Fruit fly (Drosophila melanogaster) whole organism, embryonic: ENCODE data around the gene dock.

Experiments
- ATbp ChIP-seq: fragments of 200-800 bp; sonication (Bioruptor generic); optimal IDR thresholded peaks from 2 replicates; lab custom pipeline; 2017; ENCODE audit warnings: missing biosample characterization, mild to moderate bottlenecking, missing genetic modification characterization, missing genetic modification reagents
- BtbVII ChIP-seq: fragments of 200-800 bp; sonication (Bioruptor generic); optimal IDR thresholded peaks from 3 replicates; lab custom pipeline; 2017; ENCODE audit warnings: missing biosample characterization, mild to moderate bottlenecking, missing genetic modification characterization
- CG10565 ChIP-seq: fragments of 200-800 bp; sonication (Bioruptor generic); optimal IDR thresholded peaks from 3 replicates; lab custom pipeline; 2016; ENCODE audit warnings: missing biosample characterization, mild to moderate bottlenecking, missing genetic modification characterization
- CG10654 ChIP-seq: fragments of 200-800 bp; sonication (Bioruptor generic); optimal IDR thresholded peaks from 2 replicates; lab custom pipeline; 2016; ENCODE audit warnings: missing biosample characterization, missing genetic modification characterization
- CG11247 ChIP-seq: fragments of 200-800 bp; sonication (Bioruptor generic); IDR thresholded peaks from 2 replicates; pipeline ENCODE4 v1.3.6; 2022; ENCODE audit warnings: missing biosample characterization, missing genetic modification characterization
- CG11504 ChIP-seq: fragments of 200-800 bp; sonication (Bioruptor generic); optimal IDR thresholded peaks from 3 replicates; lab custom pipeline; 2019; ENCODE audit warnings: missing biosample characterization, mild to moderate bottlenecking, missing genetic modification characterization, moderate library complexity
- CG11695 ChIP-seq: fragments of 200-800 bp; sonication (Bioruptor generic); IDR thresholded peaks from 3 replicates; pipeline ENCODE4 v1.3.6; 2022; ENCODE audit warnings: missing biosample characterization, missing genetic modification characterization
- CG12071 ChIP-seq: fragments of 200-800 bp; sonication (Bioruptor generic); optimal IDR thresholded peaks from 3 replicates; lab custom pipeline; 2018; ENCODE audit warnings: missing biosample characterization, mild to moderate bottlenecking, missing genetic modification characterization
- CG13775 ChIP-seq: fragments of 200-800 bp; sonication (Bioruptor generic); optimal IDR thresholded peaks from 3 replicates; lab custom pipeline; 2017; ENCODE audit warnings: missing biosample characterization, mild to moderate bottlenecking, missing genetic modification characterization
- CG15514 ChIP-seq: fragments of 200-800 bp; sonication (Bioruptor generic); optimal IDR thresholded peaks from 3 replicates; lab custom pipeline; 2017; ENCODE audit warnings: missing biosample characterization, missing genetic modification characterization, mild to moderate bottlenecking, moderate library complexity, missing genetic modification reagents
- CG18011 ChIP-seq: fragments of 200-800 bp; sonication (Bioruptor generic); optimal IDR thresholded peaks from 2 replicates; lab custom pipeline; 2017; ENCODE audit warnings: missing biosample characterization, missing genetic modification characterization, mild to moderate bottlenecking, moderate library complexity, missing genotype
- CG2116 ChIP-seq: fragments of 200-800 bp; sonication (Bioruptor generic); optimal IDR thresholded peaks from 3 replicates; lab custom pipeline; 2018; ENCODE audit warnings: missing biosample characterization, mild to moderate bottlenecking, missing genetic modification characterization
- CG3065 ChIP-seq: fragments of 200-800 bp; sonication (Bioruptor generic); optimal IDR thresholded peaks from 2 replicates; lab custom pipeline; 2016; ENCODE audit warnings: missing biosample characterization, missing genetic modification characterization
- CG31224 ChIP-seq: fragments of 200-800 bp; sonication (Bioruptor generic); IDR thresholded peaks from 2 replicates; pipeline ENCODE4 v1.3.6; 2022; ENCODE audit warnings: missing biosample characterization, missing genetic modification characterization
- CG3163 ChIP-seq: fragments of 200-800 bp; sonication (Bioruptor generic); optimal IDR thresholded peaks from 3 replicates; lab custom pipeline; 2016; ENCODE audit warnings: missing biosample characterization, missing genetic modification characterization
- CG32772 ChIP-seq: fragments of 200-800 bp; sonication (Bioruptor generic); IDR thresholded peaks from 2 replicates; pipeline ENCODE4 v1.3.6; 2022; ENCODE audit warnings: missing biosample characterization, missing genetic modification characterization
- CG4820 ChIP-seq: fragments of 200-800 bp; sonication (Bioruptor generic); optimal IDR thresholded peaks from 3 replicates; lab custom pipeline; 2016; ENCODE audit warnings: missing biosample characterization, missing genetic modification characterization
- CG6765 ChIP-seq: fragments of 200-800 bp; sonication (Bioruptor generic); optimal IDR thresholded peaks from 3 replicates; lab custom pipeline; 2017; ENCODE audit warnings: missing biosample characterization, mild to moderate bottlenecking, missing genetic modification characterization
- CG6854 ChIP-seq: fragments of 200-800 bp; sonication (Bioruptor generic); optimal IDR thresholded peaks from 3 replicates; lab custom pipeline; 2017; ENCODE audit warnings: missing biosample characterization, mild to moderate bottlenecking, missing genetic modification characterization
- CG7556 ChIP-seq: fragments of 200-800 bp; sonication (Bioruptor generic); optimal IDR thresholded peaks from 2 replicates; lab custom pipeline; 2017; ENCODE audit warnings: missing biosample characterization, mild to moderate bottlenecking, missing genetic modification characterization
- CoRest ChIP-seq: fragments of 200-800 bp; sonication (Bioruptor generic); optimal IDR thresholded peaks from 3 replicates; lab custom pipeline; 2018; ENCODE audit warnings: missing biosample characterization, mild to moderate bottlenecking, missing genetic modification characterization, moderate library complexity
- Doc3 ChIP-seq: fragments of 200-800 bp; sonication (Bioruptor generic); IDR thresholded peaks from 3 replicates; pipeline ENCODE4 v1.3.6; 2022; ENCODE audit warnings: missing biosample characterization, missing genetic modification characterization; ENCODE audit not compliant: partially characterized antibody
- Ets65A ChIP-seq: fragments of 200-800 bp; sonication (Bioruptor generic); peaks from one replicate; lab custom pipeline; 2016; ENCODE audit warnings: missing biosample characterization, missing genetic modification characterization
- Fer3 ChIP-seq: fragments of 200-800 bp; sonication (Bioruptor generic); optimal IDR thresholded peaks from 2 replicates; lab custom pipeline; 2018; ENCODE audit warnings: missing biosample characterization, mild to moderate bottlenecking, missing genetic modification characterization, moderate library complexity
- H2.0 ChIP-seq: fragments of 200-800 bp; sonication (Bioruptor generic); IDR thresholded peaks from 2 replicates; pipeline ENCODE4 v1.3.6; 2022; ENCODE audit warnings: missing biosample characterization, missing genetic modification characterization
- Hmr ChIP-seq: fragments of 200-800 bp; sonication (Bioruptor generic); optimal IDR thresholded peaks from 3 replicates; lab custom pipeline; 2017; ENCODE audit warnings: mild to moderate bottlenecking, missing biosample characterization, missing genetic modification reagents, missing genetic modification characterization
- Hr39 ChIP-seq: fragments of >200 bp; optimal IDR thresholded peaks from 2 replicates; lab custom pipeline; 2017
- Kr ChIP-seq: fragments of 200-800 bp; sonication (Bioruptor generic); optimal IDR thresholded peaks from 2 replicates; lab custom pipeline; 2017; ENCODE audit warnings: missing biosample characterization, mild to moderate bottlenecking, missing genetic modification characterization
- Rx ChIP-seq: fragments of 200-800 bp; sonication (Bioruptor generic); IDR thresholded peaks from 2 replicates; pipeline ENCODE4 v1.3.6; 2022; ENCODE audit warnings: missing biosample characterization, missing genetic modification characterization
- Ssrp ChIP-seq: fragments of 200-800 bp; sonication (Bioruptor generic); optimal IDR thresholded peaks from 2 replicates; lab custom pipeline; 2018; ENCODE audit warnings: missing biosample characterization, mild to moderate bottlenecking, missing genetic modification characterization, moderate library complexity
- crp ChIP-seq, 2 experiments: fragments of 200-800 bp; sonication (Bioruptor generic); optimal IDR thresholded peaks; 2 replicates in 1 of 2; 3 replicates in 1 of 2; lab custom pipeline; 2017; ENCODE audit warnings: missing biosample characterization in 2 of 2, missing genetic modification characterization in 2 of 2, mild to moderate bottlenecking in 1 of 2, moderate library complexity in 1 of 2
- cwo ChIP-seq: fragments of 200-800 bp; sonication (Bioruptor generic); optimal IDR thresholded peaks from 3 replicates; lab custom pipeline; 2017; ENCODE audit warnings: missing biosample characterization, missing genetic modification characterization, mild to moderate bottlenecking, moderate library complexity, missing genetic modification reagents
- gcm ChIP-seq: fragments of 200-800 bp; sonication (Bioruptor generic); optimal IDR thresholded peaks from 2 replicates; lab custom pipeline; 2019; ENCODE audit warnings: missing biosample characterization, mild to moderate bottlenecking, missing genetic modification characterization, moderate library complexity
- hkb ChIP-seq, 2 experiments: fragments of 200-800 bp in 1 of 2; fragments of >200 bp in 1 of 2; sonication (Bioruptor generic) in 1 of 2; IDR thresholded peaks in 1 of 2; optimal IDR thresholded peaks in 1 of 2; 2 replicates each; pipeline versions ENCODE4 v1.3.6 to Lab custom; 2017 to 2022; ENCODE audit warnings: missing biosample characterization in 1 of 2, missing genetic modification characterization in 1 of 2
- hth ChIP-seq: fragments of >200 bp; optimal IDR thresholded peaks from 2 replicates; lab custom pipeline; 2017; ENCODE audit warnings: inconsistent platforms
- insv ChIP-seq, 2 experiments: fragments of 200-800 bp; sonication (Bioruptor generic); optimal IDR thresholded peaks; 3 replicates each; lab custom pipeline; 2016 to 2018; ENCODE audit warnings: missing biosample characterization in 2 of 2, missing genetic modification characterization in 2 of 2
- jigr1 ChIP-seq: fragments of 200-800 bp; sonication (Bioruptor generic); IDR thresholded peaks from 3 replicates; pipeline ENCODE4 v1.3.6; 2022; ENCODE audit warnings: missing biosample characterization, missing genetic modification characterization
- lab ChIP-seq: fragments of 200-800 bp; sonication (Bioruptor generic); optimal IDR thresholded peaks from 3 replicates; lab custom pipeline; 2017; ENCODE audit warnings: missing biosample characterization, missing genetic modification characterization, mild to moderate bottlenecking, moderate library complexity, missing genetic modification reagents
- lbe ChIP-seq: fragments of 200-800 bp; sonication (Bioruptor generic); optimal IDR thresholded peaks from 2 replicates; lab custom pipeline; 2016; ENCODE audit warnings: missing biosample characterization, mild to moderate bottlenecking, missing genetic modification characterization
- lilli ChIP-seq: fragments of 200-800 bp; sonication (Bioruptor generic); optimal IDR thresholded peaks from 3 replicates; lab custom pipeline; 2016; ENCODE audit warnings: missing biosample characterization, missing genetic modification characterization
- nerfin-1 ChIP-seq: fragments of 200-800 bp; sonication (Bioruptor generic); optimal IDR thresholded peaks from 3 replicates; lab custom pipeline; 2019; ENCODE audit warnings: missing biosample characterization, mild to moderate bottlenecking, missing genetic modification characterization, moderate library complexity
- pita ChIP-seq: fragments of 200-800 bp; sonication (Bioruptor generic); optimal IDR thresholded peaks from 2 replicates; lab custom pipeline; 2017; ENCODE audit warnings: missing biosample characterization, mild to moderate bottlenecking, missing genetic modification characterization
- pnt ChIP-seq: fragments of 200-800 bp; sonication (Bioruptor generic); optimal IDR thresholded peaks from 3 replicates; lab custom pipeline; 2016; ENCODE audit warnings: missing biosample characterization, missing genetic modification characterization
- sens-2 ChIP-seq: fragments of 200-800 bp; sonication (Bioruptor generic); IDR thresholded peaks from 2 replicates; pipeline ENCODE4 v1.3.6; 2022; ENCODE audit warnings: missing biosample characterization, missing genetic modification characterization
- sima ChIP-seq: fragments of 200-800 bp; sonication (Bioruptor generic); optimal IDR thresholded peaks from 2 replicates; lab custom pipeline; 2016; ENCODE audit warnings: missing biosample characterization, missing genetic modification characterization
- twi ChIP-seq: fragments of 200-800 bp; optimal IDR thresholded peaks from 2 replicates; lab custom pipeline; 2019; ENCODE audit warnings: missing biosample characterization, mild to moderate bottlenecking, missing genetic modification characterization, moderate library complexity
- tx ChIP-seq: fragments of 200-800 bp; sonication (Bioruptor generic); optimal IDR thresholded peaks from 2 replicates; lab custom pipeline; 2016; ENCODE audit warnings: missing biosample characterization, missing genetic modification characterization
- usp ChIP-seq: fragments of >200 bp; optimal IDR thresholded peaks from 2 replicates; lab custom pipeline; 2017; ENCODE audit warnings: missing biosample characterization, missing genetic modification characterization
- zfh1 ChIP-seq: fragments of 200-800 bp; sonication (Bioruptor generic); IDR thresholded peaks from 3 replicates; pipeline ENCODE4 v1.3.6; 2022; ENCODE audit warnings: missing biosample characterization, missing genetic modification characterization

dock gene

DNA sequence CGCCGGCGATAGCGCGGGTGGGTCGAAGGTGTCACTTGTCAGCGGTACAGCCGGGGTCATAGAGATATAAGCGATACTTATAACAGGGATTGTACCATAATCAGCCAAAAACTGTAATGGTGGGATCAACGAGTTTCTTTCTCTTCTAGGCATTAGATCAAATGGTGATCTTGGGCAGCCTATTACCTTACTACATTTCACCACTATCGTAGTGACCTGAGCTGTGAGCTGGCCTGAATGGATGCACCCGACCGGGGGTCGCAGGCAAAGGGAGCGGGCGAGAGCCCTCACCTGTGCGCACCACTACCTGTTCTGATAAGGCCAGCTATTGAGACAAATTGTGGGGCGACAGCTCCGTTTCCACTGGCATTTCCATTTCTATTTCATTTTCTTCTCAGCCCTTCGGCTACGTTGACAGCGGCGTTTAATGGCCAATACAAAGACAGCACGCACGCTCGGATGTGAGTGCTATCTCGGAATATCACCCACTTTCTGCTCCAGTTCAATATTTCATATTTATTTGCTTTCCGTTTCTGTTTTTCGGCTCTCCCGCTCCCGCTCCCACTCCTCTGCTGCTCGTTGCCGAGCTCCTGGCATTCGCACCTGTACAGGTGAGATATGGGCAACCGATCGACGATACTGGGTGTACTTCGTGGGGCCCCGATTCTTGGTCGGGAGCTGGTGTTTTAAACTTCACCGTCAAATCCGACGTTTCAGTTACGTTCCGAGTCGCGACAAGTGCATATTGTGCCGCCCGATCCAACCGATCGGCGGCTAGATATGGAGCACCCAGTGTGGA, 31.1 kb downstream of the dock start (continued):
- TF ChIP-seq CG3163 (GFP tag; lab: Kevin White, UChicago), result no peak
- TF ChIP-seq BtbVII, result peak; percentile 10
- TF ChIP-seq CG31224 (GFP tag; lab: Robert Waterston, UW), result peak; percentile 67
- peak; percentile 75 for TF ChIP-seq lilli (GFP tag; lab: Kevin White, UChicago)
- TF ChIP-seq tx (GFP tag; lab: Kevin White, UChicago), result peak; percentile 46
- peak; percentile 34 for TF ChIP-seq CG3065 (GFP tag; lab: Kevin White, UChicago)
- no peak for TF ChIP-seq Hr39 (lab: Kevin White, UChicago)
- no peak for TF ChIP-seq CG18011 (GFP tag; lab: Kevin White, UChicago)
- TF ChIP-seq Hmr, result peak; percentile 58
- peak; percentile 66 for TF ChIP-seq nerfin-1 (tag; lab: Kevin White, UChicago)
- peak; percentile 72 for TF ChIP-seq Ssrp (tag; lab: Kevin White, UChicago)
- peak; percentile 85 for TF ChIP-seq ATbp (GFP tag; lab: Kevin White, UChicago)
- peak; percentile 65 for TF ChIP-seq cwo
- TF ChIP-seq lbe (GFP tag; lab: Kevin White, UChicago), result no peak
- peak; percentile 76 for TF ChIP-seq CoRest (tag; lab: Kevin White, UChicago)
- no peak for TF ChIP-seq CG6854 (GFP tag; lab: Kevin White, UChicago)
- peak; percentile 78 for TF ChIP-seq CG4820 (GFP tag; lab: Kevin White, UChicago)
- TF ChIP-seq CG11247, result peak; percentile 50; the same call in 1 of the 2 replicates
- TF ChIP-seq crp (GFP tag; optimal IDR thresholded peaks at IDR 0.05; lab: Kevin White, UChicago), result peak in 1 of 2 experiments; percentile 23
- TF ChIP-seq Rx (GFP tag; lab: Robert Waterston, UW), result peak; percentile 77
- TF ChIP-seq CG32772 (GFP tag; lab: Robert Waterston, UW), result peak; percentile 88
- TF ChIP-seq sima (GFP tag; lab: Kevin White, UChicago), result no peak
- no peak for TF ChIP-seq Doc3 (GFP tag; lab: Robert Waterston, UW)
- no peak for TF ChIP-seq pita (GFP tag; lab: Kevin White, UChicago)
- no peak for TF ChIP-seq CG2116
- peak; percentile 87 for TF ChIP-seq lab
- peak; percentile 78 for TF ChIP-seq gcm (GFP tag; lab: Kevin White, UChicago)
- TF ChIP-seq CG10654 (GFP tag; lab: Kevin White, UChicago), result peak; percentile 70
- peak; percentile 34 for TF ChIP-seq twi (tag; lab: Kevin White, UChicago)
- TF ChIP-seq CG13775 (GFP tag; lab: Kevin White, UChicago), result peak; percentile 51
- TF ChIP-seq CG11504, result peak; percentile 86
- TF ChIP-seq H2.0 (GFP tag; lab: Robert Waterston, UW), result peak; percentile 74
- peak; percentile 61 for TF ChIP-seq sens-2 (GFP tag; lab: Robert Waterston, UW)
- peak; percentile 67 for TF ChIP-seq Fer3 (tag; lab: Kevin White, UChicago)
- TF ChIP-seq CG15514 (GFP tag; lab: Kevin White, UChicago), result peak; percentile 23
- TF ChIP-seq zfh1 (GFP tag; lab: Robert Waterston, UW), result peak; percentile 94
- no peak for TF ChIP-seq hkb (optimal IDR thresholded peaks at IDR 0.05; lab: Kevin White, UChicago)
- TF ChIP-seq hkb (GFP tag; IDR thresholded peaks at IDR 0.05; lab: Robert Waterston, UW), result peak; percentile 90
- peak; percentile 81; the same call in 2 of the 3 replicates for TF ChIP-seq jigr1 (GFP tag; lab: Robert Waterston, UW)
- TF ChIP-seq CG7556 (GFP tag; lab: Kevin White, UChicago), result peak; percentile 64
- no peak for TF ChIP-seq insv (GFP tag; optimal IDR thresholded peaks at IDR 0.05; lab: Kevin White, UChicago)
- TF ChIP-seq Kr (GFP tag; lab: Kevin White, UChicago), result no peak
- peak; percentile 69 for TF ChIP-seq pnt (GFP tag; lab: Kevin White, UChicago)
- TF ChIP-seq usp, result no peak
- no peak for TF ChIP-seq hth (lab: Kevin White, UChicago)
- TF ChIP-seq CG10565, result peak; percentile 12
- peak; percentile 97 for TF ChIP-seq Ets65A (GFP tag; lab: Kevin White, UChicago)
- peak; percentile 72 for TF ChIP-seq CG12071 (GFP tag; lab: Kevin White, UChicago)
- no peak for TF ChIP-seq CG6765 (GFP tag; lab: Kevin White, UChicago)
- TF ChIP-seq CG11695 (GFP tag; lab: Robert Waterston, UW), result peak; percentile 86
